Fruit fly (Drosophila melanogaster): Measurements from ENCODE around the gene CG14658.
A peak's percentile ranks its signal among the peaks of the same experiment; 100 is the strongest.

CG14658 gene

DNA sequence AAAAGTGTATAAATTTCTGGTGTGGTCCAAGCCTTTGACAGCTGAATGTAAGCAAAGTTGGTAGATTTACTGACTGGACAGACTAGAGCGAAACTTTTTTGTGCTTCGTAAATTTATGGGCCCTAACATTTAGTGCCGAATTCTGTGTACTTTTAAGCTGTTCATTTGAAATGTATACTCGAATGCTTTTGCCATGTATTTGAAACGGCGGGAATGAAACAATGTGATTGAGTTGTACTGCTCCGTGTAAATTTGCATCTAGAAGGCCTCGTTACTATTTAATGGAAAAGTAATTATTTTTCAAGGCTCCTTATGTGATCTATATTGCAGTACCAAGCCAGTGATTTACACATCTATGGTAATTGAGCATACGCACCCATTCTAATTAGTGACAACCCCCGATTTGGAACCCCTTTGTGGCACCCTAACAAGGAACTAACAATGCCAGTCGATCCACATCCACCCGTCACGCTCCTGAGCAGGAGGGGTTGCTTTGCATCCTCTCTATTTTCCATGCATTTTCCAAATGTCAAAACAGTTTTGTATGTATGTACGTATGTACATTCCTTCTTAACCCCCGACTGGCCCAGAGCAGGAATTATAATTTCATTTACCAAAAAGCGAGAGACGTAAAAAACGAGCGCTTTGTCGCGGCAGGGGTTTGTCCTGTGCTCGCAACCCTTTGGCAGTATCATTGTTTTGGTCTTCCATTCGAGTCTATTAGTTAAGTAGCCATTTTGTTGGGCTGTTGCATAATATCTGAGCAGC is 28.4 kb upstream of the CG14658 start:
- TF ChIP-seq Sox102F (GFP tag; optimal IDR thresholded peaks at IDR 0.05) (no peak), CG2889 (GFP tag; IDR thresholded peaks at IDR 0.05) (no peak), Mad (GFP tag; optimal IDR thresholded peaks at IDR 0.05) (no peak), HmgZ (tag; optimal IDR thresholded peaks at IDR 0.05) (no peak), CG15269 (tag; optimal IDR thresholded peaks at IDR 0.05) (no peak), Nf-YA (GFP tag; IDR thresholded peaks at IDR 0.05) (no peak), E2f1 (GFP tag; IDR thresholded peaks at IDR 0.05) (no peak), pho (GFP tag; optimal IDR thresholded peaks at IDR 0.05) (no peak), kah (GFP tag; optimal IDR thresholded peaks at IDR 0.05) (no peak), CG10431 (GFP tag; optimal IDR thresholded peaks at IDR 0.05) (no peak), CG15011 (GFP tag; optimal IDR thresholded peaks at IDR 0.05) (no peak), Scr (GFP tag; IDR thresholded peaks at IDR 0.05; ENCODE audit: partially characterized antibody) (no peak), D (optimal IDR thresholded peaks at IDR 0.05) (no peak), D (GFP tag; optimal IDR thresholded peaks at IDR 0.05) (no peak), Fer3 (tag; optimal IDR thresholded peaks at IDR 0.05) (no peak), CG8281 (tag; optimal IDR thresholded peaks at IDR 0.05) (no peak), chn (GFP tag; optimal IDR thresholded peaks at IDR 0.05) (no peak), Hey (tag; optimal IDR thresholded peaks at IDR 0.05) (no peak), btn (GFP tag; optimal IDR thresholded peaks at IDR 0.05) (no peak), wor (GFP tag; IDR thresholded peaks at IDR 0.05) (no peak), CG4707 (GFP tag; optimal IDR thresholded peaks at IDR 0.05) (no peak), salm (tag; optimal IDR thresholded peaks at IDR 0.05) (no peak), Nf-YB (GFP tag; optimal IDR thresholded peaks at IDR 0.05) (peak; percentile 73), NfI (GFP tag; optimal IDR thresholded peaks at IDR 0.05) (no peak), CG16779 (GFP tag; IDR thresholded peaks at IDR 0.05) (no peak), rib (GFP tag; IDR thresholded peaks at IDR 0.05) (no peak), maf-S (GFP tag; optimal IDR thresholded peaks at IDR 0.05) (no peak), CG12299 (tag; optimal IDR thresholded peaks at IDR 0.05) (no peak), onecut (GFP tag; IDR thresholded peaks at IDR 0.05) (no peak), CG6689 (GFP tag; IDR thresholded peaks at IDR 0.05) (no peak), CG12236 (GFP tag; optimal IDR thresholded peaks at IDR 0.05) (no peak), pros (GFP tag; optimal IDR thresholded peaks at IDR 0.05) (peak; percentile 66), Deaf1 (tag; optimal IDR thresholded peaks at IDR 0.05) (no peak), run (tag; optimal IDR thresholded peaks at IDR 0.05) (no peak), Rx (GFP tag; IDR thresholded peaks at IDR 0.05) (no peak), CG1603 (tag; optimal IDR thresholded peaks at IDR 0.05) (peak; percentile 86), stc (GFP tag; IDR thresholded peaks at IDR 0.05) (no peak), CG17385 (GFP tag; optimal IDR thresholded peaks at IDR 0.05) (no peak), ase (GFP tag; IDR thresholded peaks at IDR 0.05) (no peak), ac (GFP tag; optimal IDR thresholded peaks at IDR 0.05) (no peak), trh (GFP tag; optimal IDR thresholded peaks at IDR 0.05) (no peak), pfk (GFP tag; optimal IDR thresholded peaks at IDR 0.05) (peak; percentile 50), CG12942 (GFP tag; optimal IDR thresholded peaks at IDR 0.05) (no peak), CG7839 (tag; optimal IDR thresholded peaks at IDR 0.05) (no peak), CG30020 (tag; optimal IDR thresholded peaks at IDR 0.05) (peak; percentile 86), GATAe (GFP tag; conservative IDR thresholded peaks at IDR 0.05) (no peak), phol (tag; optimal IDR thresholded peaks at IDR 0.05) (no peak), Dfd (GFP tag; optimal IDR thresholded peaks at IDR 0.05) (no peak), Nf-YC (tag; optimal IDR thresholded peaks at IDR 0.05) (peak; percentile 63), CG31441 (GFP tag; IDR thresholded peaks at IDR 0.05) (no peak), sima (GFP tag; optimal IDR thresholded peaks at IDR 0.05) (no peak)

All from whole organism, embryonic.